Worm (Caenorhabditis elegans) whole organism, young adult: ENCODE data around the gene acc-3.

Experiments
- C17E4.6 ChIP-seq: fragments of 200-800 bp; sonication (Bioruptor generic); IDR thresholded peaks from 2 replicates; pipeline ENCODE4 v1.3.6; 2022; ENCODE audit warnings: missing genetic modification reagents, missing genetic modification characterization, missing compliant biosample characterization
- Y53F4B.3 ChIP-seq: fragments of 200-800 bp; sonication (Bioruptor generic); IDR thresholded peaks from 2 replicates; pipeline ENCODE4 v1.3.6; 2022; ENCODE audit warnings: missing genetic modification reagents, missing genetic modification characterization, missing compliant biosample characterization
- Y79H2A.3 ChIP-seq: fragments of 200-800 bp; sonication (Bioruptor generic); conservative IDR thresholded peaks from 2 replicates; pipeline ENCODE4 v1.3.6; 2022; ENCODE audit warnings: missing genetic modification reagents, missing genetic modification characterization, missing compliant biosample characterization
- bed-1 ChIP-seq: fragments of 200-800 bp; sonication (Bioruptor generic); IDR thresholded peaks from 2 replicates; pipeline ENCODE4 v1.3.6; 2022; ENCODE audit warnings: missing genetic modification reagents, missing genetic modification characterization, missing compliant biosample characterization
- ceh-40 ChIP-seq: fragments of 200-800 bp; sonication (Bioruptor generic); IDR thresholded peaks from 2 replicates; pipeline ENCODE4 v1.3.6; 2022; ENCODE audit warnings: missing genetic modification characterization, missing compliant biosample characterization
- him-1 ChIP-seq: sonication (generic microtip); optimal IDR thresholded peaks from 2 replicates; lab custom pipeline; 2016; ENCODE audit warnings: missing genotype, missing genetic modification reagents, missing genetic modification characterization, missing compliant biosample characterization
- hmg-1.2 ChIP-seq: fragments of 200-800 bp; sonication (Bioruptor generic); IDR thresholded peaks from 2 replicates; pipeline ENCODE4 v1.3.6; 2022; ENCODE audit warnings: missing genetic modification reagents, missing genetic modification characterization, missing compliant biosample characterization
- let-526 ChIP-seq: fragments of 200-800 bp; sonication (Bioruptor generic); IDR thresholded peaks from 2 replicates; pipeline ENCODE4 v1.3.6; 2022; ENCODE audit warnings: missing genetic modification reagents, missing genetic modification characterization, missing compliant biosample characterization
- nfyb-1 ChIP-seq: fragments of 200-800 bp; sonication (Bioruptor generic); IDR thresholded peaks from 2 replicates; pipeline ENCODE4 v1.3.6; 2022; ENCODE audit warnings: missing genetic modification reagents, missing genetic modification characterization, missing compliant biosample characterization
- pbrm-1 ChIP-seq: fragments of 200-800 bp; sonication (Bioruptor generic); IDR thresholded peaks from 2 replicates; pipeline ENCODE4 v1.3.6; 2022; ENCODE audit warnings: missing genetic modification reagents, missing genetic modification characterization, missing compliant biosample characterization
- pha-4 ChIP-seq: fragments of 150-350 bp; sonication (generic microtip); optimal IDR thresholded peaks from 2 replicates; lab custom pipeline; 2014; ENCODE audit warnings: missing biosample characterization, missing genetic modification reagents, missing genetic modification characterization
- unc-130 ChIP-seq: sonication (generic microtip); optimal IDR thresholded peaks from 2 replicates; lab custom pipeline; 2016; ENCODE audit warnings: missing genetic modification reagents, missing genetic modification characterization, missing compliant biosample characterization

- TF ChIP-seq nfyb-1: no peak
- no peak for TF ChIP-seq hmg-1.2 (GFP tag; lab: Robert Waterston, UW)
- no peak for TF ChIP-seq ceh-40 (GFP tag; lab: Robert Waterston, UW)
- TF ChIP-seq Y53F4B.3: no peak
- no peak for TF ChIP-seq him-1
- no peak for TF ChIP-seq pbrm-1 (GFP tag; lab: Robert Waterston, UW)
- no peak for TF ChIP-seq bed-1 (GFP tag; lab: Robert Waterston, UW)
- TF ChIP-seq pha-4 (tag; lab: Kevin White, UChicago): no peak
- no peak for TF ChIP-seq Y79H2A.3 (GFP tag; lab: Robert Waterston, UW)
- TF ChIP-seq C17E4.6: no peak
- no peak for TF ChIP-seq let-526 (GFP tag; lab: Robert Waterston, UW)
- no peak for TF ChIP-seq unc-130
Measured at ce11 chrX:4732752-4733151, 5.5 kb upstream of the acc-3 start, which contains the start of gene aman-1.
